Worm (Caenorhabditis elegans) whole organism, late embryonic: ENCODE results near the gene F46F5.7.

Experiments
- C38D4.7 ChIP-seq: fragments of 200-800 bp; sonication (Bioruptor generic); optimal IDR thresholded peaks from 2 replicates; lab custom pipeline; 2018; ENCODE audit warnings: mild to moderate bottlenecking, missing genetic modification characterization, moderate library complexity, missing compliant biosample characterization
- ahr-1 ChIP-seq: sonication (generic microtip); optimal IDR thresholded peaks from 2 replicates; lab custom pipeline; 2016; ENCODE audit warnings: missing genetic modification characterization, missing compliant biosample characterization
- ama-1 ChIP-seq: fragments of 150-350 bp; optimal IDR thresholded peaks from 2 replicates; lab custom pipeline; 2014
- ceh-30 ChIP-seq: fragments of 150-350 bp; optimal IDR thresholded peaks from 2 replicates; lab custom pipeline; 2014; ENCODE audit warnings: missing biosample characterization, missing genetic modification characterization
- ceh-48 ChIP-seq: sonication (generic microtip); optimal IDR thresholded peaks from 2 replicates; lab custom pipeline; 2016; ENCODE audit warnings: missing genetic modification characterization, inconsistent platforms, missing compliant biosample characterization
- dve-1 ChIP-seq: sonication (generic microtip); optimal IDR thresholded peaks from 2 replicates; lab custom pipeline; 2017; ENCODE audit warnings: antibody characterized with exemption, mild to moderate bottlenecking, missing genetic modification characterization, missing compliant biosample characterization
- elt-2 ChIP-seq: sonication (generic microtip); optimal IDR thresholded peaks from 2 replicates; lab custom pipeline; 2016; ENCODE audit warnings: missing genetic modification reagents, missing genetic modification characterization, missing compliant biosample characterization
- fkh-10 ChIP-seq: fragments of 150-350 bp; optimal IDR thresholded peaks from 2 replicates; lab custom pipeline; 2014; ENCODE audit warnings: missing biosample characterization, missing genetic modification reagents, missing genetic modification characterization
- hlh-13 ChIP-seq: fragments of 200-800 bp; sonication (Bioruptor generic); optimal IDR thresholded peaks from 2 replicates; lab custom pipeline; 2018; ENCODE audit warnings: mild to moderate bottlenecking, missing genetic modification characterization, missing compliant biosample characterization
- hlh-15 ChIP-seq: sonication (generic microtip); optimal IDR thresholded peaks from 2 replicates; lab custom pipeline; 2016; ENCODE audit warnings: missing genetic modification characterization, missing compliant biosample characterization
- madf-2 ChIP-seq: sonication (generic microtip); optimal IDR thresholded peaks from 2 replicates; lab custom pipeline; 2017; ENCODE audit warnings: missing genetic modification characterization, missing compliant biosample characterization
- nhr-11 ChIP-seq: fragments of 150-350 bp; optimal IDR thresholded peaks from 2 replicates; lab custom pipeline; 2014; ENCODE audit warnings: missing biosample characterization, missing genetic modification characterization
- rnt-1 ChIP-seq: sonication (generic microtip); optimal IDR thresholded peaks from 2 replicates; lab custom pipeline; 2016; ENCODE audit warnings: missing genetic modification characterization, missing compliant biosample characterization
- tbx-2 ChIP-seq: sonication (generic microtip); optimal IDR thresholded peaks from 2 replicates; lab custom pipeline; 2016; ENCODE audit warnings: missing genetic modification characterization, missing compliant biosample characterization

DNA sequence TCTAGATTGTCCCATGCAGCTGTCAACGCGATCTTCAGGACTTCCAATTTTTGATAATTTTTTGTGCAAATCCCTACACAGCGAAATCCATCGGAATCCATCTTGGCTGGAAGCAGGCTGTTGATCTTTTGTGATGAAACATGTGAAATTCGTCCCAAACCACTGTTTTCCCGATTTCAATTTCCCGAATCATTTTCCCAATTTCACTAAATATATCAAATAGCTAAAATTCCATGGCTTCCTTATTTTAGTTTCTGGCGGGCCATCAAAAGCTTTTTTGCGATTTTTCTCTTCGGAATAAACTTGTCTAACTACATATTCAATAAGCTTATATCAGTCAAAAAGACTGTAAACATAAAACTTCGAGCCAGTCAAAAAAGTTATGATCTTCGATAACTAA is 1.1 kb upstream of the F46F5.7 start, which contains the start of gene F46F5.8:
- TF ChIP-seq ama-1 (lab: Kevin White, UChicago) (no peak), ceh-48 (tag; lab: Kevin White, UChicago) (no peak), fkh-10 (no peak), ahr-1 (tag; lab: Kevin White, UChicago) (no peak), ceh-30 (tag; lab: Kevin White, UChicago) (no peak), tbx-2 (no peak), madf-2 (tag; lab: Kevin White, UChicago) (no peak), dve-1 (no peak), elt-2 (no peak), nhr-11 (tag; lab: Kevin White, UChicago) (no peak), hlh-15 (no peak), rnt-1 (tag; lab: Kevin White, UChicago) (no peak), hlh-13 (GFP tag; lab: Kevin White, UChicago) (no peak), C38D4.7 (no peak)
